Fruit fly (Drosophila melanogaster) whole organism, embryonic: ENCODE data around the gene IntS6.

Experiments
- Abd-B ChIP-seq: fragments of 200-800 bp; sonication (Bioruptor generic); optimal IDR thresholded peaks from 2 replicates; lab custom pipeline; 2018; ENCODE audit warnings: missing biosample characterization, mild to moderate bottlenecking, missing genetic modification characterization, moderate library complexity
- B-H1 ChIP-seq: fragments of 200-800 bp; sonication (Bioruptor generic); IDR thresholded peaks from 3 replicates; pipeline ENCODE4 v1.3.6; 2022; ENCODE audit warnings: missing biosample characterization, missing genetic modification characterization
- BtbVII ChIP-seq: fragments of 200-800 bp; sonication (Bioruptor generic); optimal IDR thresholded peaks from 3 replicates; lab custom pipeline; 2017; ENCODE audit warnings: missing biosample characterization, mild to moderate bottlenecking, missing genetic modification characterization
- CG1024 ChIP-seq: fragments of 200-800 bp; sonication (Bioruptor generic); IDR thresholded peaks from 2 replicates; pipeline ENCODE4 v1.3.6; 2022; ENCODE audit warnings: missing biosample characterization, missing genetic modification characterization
- CG10979 ChIP-seq: fragments of 200-800 bp; sonication (Bioruptor generic); optimal IDR thresholded peaks from 2 replicates; lab custom pipeline; 2018; ENCODE audit warnings: missing biosample characterization, mild to moderate bottlenecking, missing genetic modification characterization, moderate library complexity
- CG11456 ChIP-seq: fragments of 200-800 bp; sonication (Bioruptor generic); IDR thresholded peaks from 3 replicates; pipeline ENCODE4 v1.3.6; 2022; ENCODE audit warnings: missing biosample characterization, missing genetic modification characterization
- CG12071 ChIP-seq: fragments of 200-800 bp; sonication (Bioruptor generic); optimal IDR thresholded peaks from 3 replicates; lab custom pipeline; 2018; ENCODE audit warnings: missing biosample characterization, mild to moderate bottlenecking, missing genetic modification characterization
- CG12659 ChIP-seq: fragments of 200-800 bp; sonication (Bioruptor generic); optimal IDR thresholded peaks from 3 replicates; lab custom pipeline; 2017; ENCODE audit warnings: mild to moderate bottlenecking, missing biosample characterization, missing genetic modification reagents, missing genetic modification characterization
- CG16863 ChIP-seq: fragments of 200-800 bp; sonication (Bioruptor generic); optimal IDR thresholded peaks from 3 replicates; lab custom pipeline; 2016; ENCODE audit warnings: missing biosample characterization, missing genetic modification characterization
- CG17359 ChIP-seq: fragments of 200-800 bp; sonication (Bioruptor generic); optimal IDR thresholded peaks from 3 replicates; lab custom pipeline; 2018; ENCODE audit warnings: missing biosample characterization, mild to moderate bottlenecking, missing genetic modification characterization, moderate library complexity
- CG1832 ChIP-seq: fragments of 200-800 bp; sonication (Bioruptor generic); optimal IDR thresholded peaks from 2 replicates; lab custom pipeline; 2017; ENCODE audit warnings: missing biosample characterization, mild to moderate bottlenecking, missing genetic modification characterization, inconsistent platforms
- CG32772 ChIP-seq: fragments of 200-800 bp; sonication (Bioruptor generic); IDR thresholded peaks from 2 replicates; pipeline ENCODE4 v1.3.6; 2022; ENCODE audit warnings: missing biosample characterization, missing genetic modification characterization
- CG42726 ChIP-seq: fragments of 200-800 bp; sonication (Bioruptor generic); IDR thresholded peaks from 2 replicates; pipeline ENCODE4 v1.3.6; 2022; ENCODE audit warnings: missing biosample characterization, missing genetic modification characterization; ENCODE audit not compliant: partially characterized antibody
- CG4328 ChIP-seq: fragments of 200-800 bp; sonication (Bioruptor generic); optimal IDR thresholded peaks from 3 replicates; lab custom pipeline; 2017; ENCODE audit warnings: missing biosample characterization, missing genetic modification reagents, missing genetic modification characterization
- CG4854 ChIP-seq: fragments of 200-800 bp; sonication (Bioruptor generic); optimal IDR thresholded peaks from 2 replicates; lab custom pipeline; 2016; ENCODE audit warnings: missing biosample characterization, missing genetic modification characterization, inconsistent platforms
- CG5180 ChIP-seq: fragments of 200-800 bp; sonication (Bioruptor generic); optimal IDR thresholded peaks from 3 replicates; lab custom pipeline; 2017; ENCODE audit warnings: missing biosample characterization, missing genetic modification characterization, mild to moderate bottlenecking, moderate library complexity, missing genetic modification reagents
- CG6683 ChIP-seq: fragments of 200-800 bp; sonication (Bioruptor generic); optimal IDR thresholded peaks from 2 replicates; lab custom pipeline; 2017; ENCODE audit warnings: missing biosample characterization, mild to moderate bottlenecking, missing genetic modification characterization, missing genetic modification reagents
- CG7357 ChIP-seq: fragments of 200-800 bp; sonication (Bioruptor generic); IDR thresholded peaks from 3 replicates; pipeline ENCODE4 v1.3.6; 2022; ENCODE audit warnings: missing biosample characterization, missing genetic modification characterization
- CG7987 ChIP-seq: fragments of 200-800 bp; sonication (Bioruptor generic); optimal IDR thresholded peaks from 2 replicates; lab custom pipeline; 2018; ENCODE audit warnings: missing biosample characterization, mild to moderate bottlenecking, missing genetic modification characterization, moderate library complexity
- CG8281 ChIP-seq: fragments of 200-800 bp; sonication (Bioruptor generic); optimal IDR thresholded peaks from 2 replicates; lab custom pipeline; 2018; ENCODE audit warnings: missing biosample characterization, mild to moderate bottlenecking, missing genetic modification characterization, moderate library complexity
- CG8765 ChIP-seq: fragments of 200-800 bp; sonication (Bioruptor generic); IDR thresholded peaks from 2 replicates; pipeline ENCODE4 v1.3.6; 2022; ENCODE audit warnings: missing biosample characterization, missing genetic modification characterization
- CG9609 ChIP-seq: fragments of 200-800 bp; sonication (Bioruptor generic); optimal IDR thresholded peaks from 3 replicates; lab custom pipeline; 2016; ENCODE audit warnings: missing biosample characterization, missing genetic modification characterization
- CkIIα-i1 ChIP-seq: fragments of 200-800 bp; sonication (Bioruptor generic); IDR thresholded peaks from 2 replicates; pipeline ENCODE4 v1.3.6; 2022; ENCODE audit warnings: missing biosample characterization, missing genetic modification characterization
- D19A ChIP-seq: fragments of 200-800 bp; optimal IDR thresholded peaks from 3 replicates; lab custom pipeline; 2019; ENCODE audit warnings: missing biosample characterization, mild to moderate bottlenecking, missing genetic modification characterization, moderate library complexity
- Doc2 ChIP-seq: fragments of 200-800 bp; sonication (Bioruptor generic); IDR thresholded peaks from 2 replicates; pipeline ENCODE4 v1.3.6; 2022; ENCODE audit warnings: missing biosample characterization, missing genetic modification characterization
- HLH3B ChIP-seq: fragments of 200-800 bp; sonication (Bioruptor generic); IDR thresholded peaks from 2 replicates; pipeline ENCODE4 v1.3.6; 2022; ENCODE audit warnings: missing biosample characterization, missing genetic modification characterization
- Hmx ChIP-seq: fragments of 200-800 bp; sonication (Bioruptor generic); optimal IDR thresholded peaks from 2 replicates; lab custom pipeline; 2016; ENCODE audit warnings: missing biosample characterization, missing genetic modification characterization
- Jarid2 ChIP-seq: fragments of 200-800 bp; sonication (Bioruptor generic); optimal IDR thresholded peaks from 3 replicates; lab custom pipeline; 2017; ENCODE audit warnings: mild to moderate bottlenecking, missing biosample characterization, missing genetic modification reagents, missing genetic modification characterization
- Kr ChIP-seq: fragments of 200-800 bp; sonication (Bioruptor generic); optimal IDR thresholded peaks from 2 replicates; lab custom pipeline; 2017; ENCODE audit warnings: missing biosample characterization, mild to moderate bottlenecking, missing genetic modification characterization
- Lpt ChIP-seq: fragments of >200 bp; optimal IDR thresholded peaks from 2 replicates; lab custom pipeline; 2018; ENCODE audit warnings: missing biosample characterization, missing genetic modification characterization
- MBD-R2 ChIP-seq: fragments of 200-800 bp; sonication (Bioruptor generic); IDR thresholded peaks from 2 replicates; pipeline ENCODE4 v1.3.6; 2022; ENCODE audit warnings: missing biosample characterization, missing genetic modification characterization
- Neu2 ChIP-seq: fragments of 200-800 bp; sonication (Bioruptor generic); optimal IDR thresholded peaks from 3 replicates; lab custom pipeline; 2016; ENCODE audit warnings: missing biosample characterization, missing genetic modification characterization, borderline replicate concordance
- Nf-YA ChIP-seq: fragments of 200-800 bp; sonication (Bioruptor generic); IDR thresholded peaks from 2 replicates; pipeline ENCODE4 v1.3.6; 2022; ENCODE audit warnings: missing biosample characterization, missing genetic modification characterization
- Xbp1 ChIP-seq: fragments of 200-800 bp; sonication (Bioruptor generic); optimal IDR thresholded peaks from 3 replicates; lab custom pipeline; 2016; ENCODE audit warnings: missing biosample characterization, mild to moderate bottlenecking, missing genetic modification characterization
- al ChIP-seq: fragments of 200-800 bp; sonication (Bioruptor generic); IDR thresholded peaks from 2 replicates; pipeline ENCODE4 v1.3.6; 2022; ENCODE audit warnings: missing biosample characterization, missing genetic modification characterization
- aop ChIP-seq: fragments of 200-800 bp; sonication (Bioruptor generic); IDR thresholded peaks from 2 replicates; pipeline ENCODE4 v1.3.6; 2022; ENCODE audit warnings: missing biosample characterization, missing genetic modification characterization
- corto ChIP-seq: fragments of 200-800 bp; sonication (Bioruptor generic); optimal IDR thresholded peaks from 2 replicates; lab custom pipeline; 2016; ENCODE audit warnings: missing biosample characterization, mild to moderate bottlenecking, missing genetic modification characterization, moderate library complexity
- crol ChIP-seq: fragments of 200-800 bp; sonication (Bioruptor generic); IDR thresholded peaks from 2 replicates; pipeline ENCODE4 v1.3.6; 2022; ENCODE audit warnings: missing biosample characterization, missing genetic modification characterization
- dpn ChIP-seq, 2 experiments: fragments of 200-800 bp; sonication (Bioruptor generic); optimal IDR thresholded peaks; 3 replicates each; lab custom pipeline; 2016; ENCODE audit warnings: missing biosample characterization in 2 of 2, missing genetic modification characterization in 2 of 2
- gcm ChIP-seq: fragments of 200-800 bp; sonication (Bioruptor generic); optimal IDR thresholded peaks from 2 replicates; lab custom pipeline; 2019; ENCODE audit warnings: missing biosample characterization, mild to moderate bottlenecking, missing genetic modification characterization, moderate library complexity
- klu ChIP-seq: fragments of 200-800 bp; sonication (Bioruptor generic); IDR thresholded peaks from 2 replicates; pipeline ENCODE4 v1.3.6; 2022; ENCODE audit warnings: missing biosample characterization, missing genetic modification characterization
- luna ChIP-seq: fragments of 200-800 bp; sonication (Bioruptor generic); optimal IDR thresholded peaks from 2 replicates; lab custom pipeline; 2016; ENCODE audit warnings: missing biosample characterization, missing genetic modification characterization
- nom ChIP-seq: fragments of 200-800 bp; sonication (Bioruptor generic); optimal IDR thresholded peaks from 2 replicates; lab custom pipeline; 2017; ENCODE audit warnings: missing biosample characterization, missing genetic modification characterization, mild to moderate bottlenecking, moderate library complexity, missing genetic modification reagents
- org-1 ChIP-seq: fragments of 200-800 bp; sonication (Bioruptor generic); optimal IDR thresholded peaks from 2 replicates; lab custom pipeline; 2017; ENCODE audit warnings: missing biosample characterization, missing genetic modification characterization
- peb ChIP-seq: fragments of 200-800 bp; sonication (Bioruptor generic); IDR thresholded peaks from 2 replicates; pipeline ENCODE4 v1.3.6; 2022; ENCODE audit warnings: missing biosample characterization, missing genetic modification characterization
- phol ChIP-seq: fragments of 200-800 bp; sonication (Bioruptor generic); optimal IDR thresholded peaks from 3 replicates; lab custom pipeline; 2018; ENCODE audit warnings: missing biosample characterization, mild to moderate bottlenecking, missing genetic modification characterization, moderate library complexity
- salm ChIP-seq: fragments of 200-800 bp; sonication (Bioruptor generic); optimal IDR thresholded peaks from 2 replicates; lab custom pipeline; 2018; ENCODE audit warnings: missing biosample characterization, mild to moderate bottlenecking, missing genetic modification characterization
- tna ChIP-seq: fragments of 200-800 bp; sonication (Bioruptor generic); IDR thresholded peaks from 2 replicates; pipeline ENCODE4 v1.3.6; 2022; ENCODE audit warnings: missing biosample characterization, missing genetic modification characterization; ENCODE audit not compliant: partially characterized antibody
- wdn ChIP-seq: fragments of 200-800 bp; sonication (Bioruptor generic); IDR thresholded peaks from 2 replicates; pipeline ENCODE4 v1.3.6; 2022; ENCODE audit warnings: missing biosample characterization, missing genetic modification characterization

IntS6 gene

dm6 chrX:5735268-5735941, 11.6 kb downstream of the IntS6 start (continued):
- TF ChIP-seq CG4854 (GFP tag; lab: Kevin White, UChicago) = peak; percentile 54
- TF ChIP-seq CG10979 (tag; lab: Kevin White, UChicago) = peak; percentile 56
- TF ChIP-seq corto = peak; percentile 51
- TF ChIP-seq CG42726 (GFP tag; lab: Robert Waterston, UW) = no peak
- TF ChIP-seq Lpt = no peak
- peak; percentile 62 for TF ChIP-seq CG12659
- peak; percentile 71 for TF ChIP-seq CG8765 (GFP tag; lab: Robert Waterston, UW)
- no peak for TF ChIP-seq luna (GFP tag; lab: Kevin White, UChicago)
- peak; percentile 55 to 82 for TF ChIP-seq dpn (GFP tag; optimal IDR thresholded peaks at IDR 0.05; lab: Kevin White, UChicago)
- TF ChIP-seq D19A (tag; lab: Kevin White, UChicago) = peak; percentile 66
- peak; percentile 48; the same call in 1 of the 2 replicates for TF ChIP-seq CG1024
- peak; percentile 47; the same call in 1 of the 2 replicates for TF ChIP-seq MBD-R2 (GFP tag; lab: Robert Waterston, UW)
- no peak for TF ChIP-seq Kr (GFP tag; lab: Kevin White, UChicago)
- TF ChIP-seq HLH3B (GFP tag; lab: Robert Waterston, UW) = peak; percentile 78
- peak; percentile 74 for TF ChIP-seq org-1 (GFP tag; lab: Kevin White, UChicago)
- peak; percentile 21 for TF ChIP-seq BtbVII (GFP tag; lab: Kevin White, UChicago)
- TF ChIP-seq Neu2 (GFP tag; lab: Kevin White, UChicago) = no peak
- TF ChIP-seq CG5180 = peak; percentile 35
- peak; percentile 29 for TF ChIP-seq CG6683 (GFP tag; lab: Kevin White, UChicago)
- TF ChIP-seq CG17359 (tag; lab: Kevin White, UChicago) = peak; percentile 82
- no peak for TF ChIP-seq Doc2 (GFP tag; lab: Robert Waterston, UW)
- peak; percentile 50 for TF ChIP-seq al (GFP tag; lab: Robert Waterston, UW)
- TF ChIP-seq tna = no peak
- peak; percentile 75 for TF ChIP-seq Abd-B (GFP tag; lab: Kevin White, UChicago)
- TF ChIP-seq Jarid2 = no peak
- TF ChIP-seq Xbp1 (GFP tag; lab: Kevin White, UChicago) = peak; percentile 82
- TF ChIP-seq Nf-YA (GFP tag; lab: Robert Waterston, UW) = no peak
- TF ChIP-seq peb (GFP tag; lab: Robert Waterston, UW) = peak; percentile 51
- no peak for TF ChIP-seq CkIIα-i1
- peak; percentile 72 for TF ChIP-seq CG32772 (GFP tag; lab: Robert Waterston, UW)
- TF ChIP-seq phol = peak; percentile 71
- TF ChIP-seq CG8281 (tag; lab: Kevin White, UChicago) = peak; percentile 51
- peak; percentile 51 for TF ChIP-seq nom (GFP tag; lab: Kevin White, UChicago)
- TF ChIP-seq CG12071 (GFP tag; lab: Kevin White, UChicago) = peak; percentile 43
- no peak for TF ChIP-seq CG7987 (GFP tag; lab: Kevin White, UChicago)
- 0 out of 2 replicates have a peak, but pooled peaks have one; percentile 32 for TF ChIP-seq klu
- peak; percentile 76 for TF ChIP-seq gcm
- TF ChIP-seq CG16863 (GFP tag; lab: Kevin White, UChicago) = peak; percentile 44
- peak; percentile 61; the same call in 1 of the 3 replicates for TF ChIP-seq CG7357 (GFP tag; lab: Robert Waterston, UW)
- no peak for TF ChIP-seq CG4328 (GFP tag; lab: Kevin White, UChicago)
- TF ChIP-seq Hmx (GFP tag; lab: Kevin White, UChicago) = peak; percentile 55
- TF ChIP-seq aop (GFP tag; lab: Robert Waterston, UW) = no peak
- TF ChIP-seq CG11456 (GFP tag; lab: Robert Waterston, UW) = peak; percentile 83
- peak; percentile 32 for TF ChIP-seq CG9609 (GFP tag; lab: Kevin White, UChicago)
- TF ChIP-seq CG1832 = no peak
- TF ChIP-seq crol = peak; percentile 29; the same call in 1 of the 2 replicates
- TF ChIP-seq salm = peak; percentile 48
- TF ChIP-seq B-H1 (GFP tag; lab: Robert Waterston, UW) = peak; percentile 70
- TF ChIP-seq wdn (GFP tag; lab: Robert Waterston, UW) = peak; percentile 71
